Worm (Caenorhabditis elegans) whole organism, L4 larva: ENCODE measurements around the gene F40F8.11.
"Not testable (repeated sequence)": the region's sequence is repeated elsewhere in the genome, so short reads cannot be mapped to it uniquely, and the experiment has no call there.

Experiments
- F10B5.3 ChIP-seq: sonication (generic microtip); optimal IDR thresholded peaks from 2 replicates; lab custom pipeline; 2016; ENCODE audit warnings: mild to moderate bottlenecking, missing genetic modification characterization, missing compliant biosample characterization
- F26F4.8 ChIP-seq: fragments of 200-800 bp; sonication (Bioruptor generic); conservative IDR thresholded peaks from 2 replicates; pipeline ENCODE4 v1.3.6; 2022; ENCODE audit warnings: missing genetic modification characterization, missing compliant biosample characterization
- F49E8.2 ChIP-seq: sonication (generic microtip); optimal IDR thresholded peaks from 2 replicates; lab custom pipeline; 2016; ENCODE audit warnings: missing compliant biosample characterization, mild to moderate bottlenecking, missing genetic modification characterization, borderline replicate concordance
- R02D3.7 ChIP-seq: fragments of 150-350 bp; sonication (generic microtip); optimal IDR thresholded peaks from 3 replicates; lab custom pipeline; 2014; ENCODE audit warnings: missing biosample characterization, missing genetic modification characterization
- T26A8.4 ChIP-seq: fragments of 200-800 bp; sonication (Bioruptor generic); IDR thresholded peaks from 2 replicates; pipeline ENCODE4 v1.3.6; 2022; ENCODE audit warnings: missing genetic modification characterization, missing compliant biosample characterization
- Y48G9A.11 ChIP-seq: fragments of 200-800 bp; sonication (Bioruptor generic); IDR thresholded peaks from 2 replicates; pipeline ENCODE4 v1.3.6; 2022; ENCODE audit warnings: missing genetic modification reagents, missing genetic modification characterization, missing compliant biosample characterization
- Y5F2A.4 ChIP-seq: fragments of 200-800 bp; sonication (Bioruptor generic); optimal IDR thresholded peaks from 2 replicates; lab custom pipeline; 2018; ENCODE audit warnings: mild to moderate bottlenecking, missing genetic modification characterization, missing compliant biosample characterization
- ZK337.2 ChIP-seq: fragments of 200-800 bp; sonication (Bioruptor generic); IDR thresholded peaks from 2 replicates; pipeline ENCODE4 v1.3.6; 2022; ENCODE audit warnings: missing genetic modification reagents, missing genetic modification characterization, missing compliant biosample characterization
- ZK546.5 ChIP-seq, 2 experiments: sonication (generic microtip); optimal IDR thresholded peaks; 2 replicates each; lab custom pipeline; 2017; ENCODE audit warnings: missing biosample characterization in 2 of 2, missing genetic modification characterization in 2 of 2
- aha-1 ChIP-seq: fragments of 150-350 bp; peaks from one replicate; lab custom pipeline; 2014; ENCODE audit warnings: missing biosample characterization, missing genetic modification characterization
- ceh-20 ChIP-seq: fragments of 200-800 bp; sonication (Bioruptor generic); IDR thresholded peaks from 2 replicates; pipeline ENCODE4 v1.3.6; 2022; ENCODE audit warnings: missing genetic modification reagents, missing genetic modification characterization, missing compliant biosample characterization
- ceh-62 ChIP-seq: sonication (generic microtip); optimal IDR thresholded peaks from 2 replicates; lab custom pipeline; 2017; ENCODE audit warnings: missing biosample characterization, missing genetic modification characterization
- cey-2 ChIP-seq: sonication (generic microtip); optimal IDR thresholded peaks from 3 replicates; lab custom pipeline; 2017; ENCODE audit warnings: missing genetic modification characterization, mild to moderate bottlenecking, missing compliant biosample characterization, antibody characterized with exemption, borderline replicate concordance; ENCODE audit not compliant: insufficient read depth
- daf-16 ChIP-seq, 3 experiments: sonication (generic microtip); optimal IDR thresholded peaks; 2 replicates each; lab custom pipeline; 2016 to 2017; ENCODE audit warnings: missing genetic modification characterization in 3 of 3, missing genetic modification reagents in 3 of 3, mild to moderate bottlenecking in 2 of 3, missing compliant biosample characterization in 2 of 3, missing biosample characterization in 1 of 3, moderate library complexity in 1 of 3
- daf-8 ChIP-seq: fragments of 200-800 bp; sonication (Bioruptor generic); IDR thresholded peaks from 2 replicates; pipeline ENCODE4 v1.3.6; 2022; ENCODE audit warnings: missing genetic modification characterization, missing compliant biosample characterization
- dpl-1 ChIP-seq: fragments of 150-350 bp; optimal IDR thresholded peaks from 2 replicates; lab custom pipeline; 2014; ENCODE audit warnings: missing biosample characterization, missing genetic modification reagents, missing genetic modification characterization
- duxl-1 ChIP-seq: sonication (generic microtip); optimal IDR thresholded peaks from 2 replicates; lab custom pipeline; 2016; ENCODE audit warnings: mild to moderate bottlenecking, missing genetic modification characterization, moderate library complexity, missing compliant biosample characterization; ENCODE audit not compliant: poor library complexity
- lin-39 ChIP-seq: fragments of 150-350 bp; optimal IDR thresholded peaks from 2 replicates; lab custom pipeline; 2014; ENCODE audit warnings: missing biosample characterization, missing genetic modification reagents, missing genetic modification characterization
- mxl-3 ChIP-seq: fragments of 200-800 bp; sonication (Bioruptor generic); optimal IDR thresholded peaks from 2 replicates; lab custom pipeline; 2018; ENCODE audit warnings: mild to moderate bottlenecking, missing genetic modification characterization, missing compliant biosample characterization
- nhr-10 ChIP-seq: fragments of 150-350 bp; optimal IDR thresholded peaks from 2 replicates; lab custom pipeline; 2014; ENCODE audit warnings: missing biosample characterization, missing genetic modification characterization
- nhr-237 ChIP-seq: sonication (generic microtip); optimal IDR thresholded peaks from 2 replicates; lab custom pipeline; 2017; ENCODE audit warnings: missing biosample characterization, missing genetic modification characterization
- nhr-41 ChIP-seq: fragments of 200-800 bp; sonication (Bioruptor generic); IDR thresholded peaks from 2 replicates; pipeline ENCODE4 v1.3.6; 2022; ENCODE audit warnings: missing genetic modification reagents, missing genetic modification characterization, missing compliant biosample characterization
- nhr-48 ChIP-seq: sonication (generic microtip); optimal IDR thresholded peaks from 2 replicates; lab custom pipeline; 2016; ENCODE audit warnings: mild to moderate bottlenecking, missing genetic modification characterization, missing compliant biosample characterization
- nhr-76 ChIP-seq: fragments of 150-350 bp; optimal IDR thresholded peaks from 2 replicates; lab custom pipeline; 2014; ENCODE audit warnings: missing biosample characterization, missing genetic modification characterization
- pha-4 ChIP-seq, 2 experiments: fragments of 150-350 bp in 1 of 2; fragments of 200-800 bp in 1 of 2; sonication (Bioruptor generic) in 1 of 2; IDR thresholded peaks in 1 of 2; optimal IDR thresholded peaks in 1 of 2; 2 replicates each; pipeline versions ENCODE4 v1.3.6 to Lab custom; 2014 to 2022; ENCODE audit warnings: missing genetic modification characterization in 2 of 2, missing genetic modification reagents in 2 of 2, missing biosample characterization in 1 of 2, missing compliant biosample characterization in 1 of 2
- spr-3 ChIP-seq: fragments of 200-800 bp; sonication (Bioruptor generic); optimal IDR thresholded peaks from 2 replicates; lab custom pipeline; 2018; ENCODE audit warnings: mild to moderate bottlenecking, missing genetic modification characterization, missing compliant biosample characterization
- unc-39 ChIP-seq: sonication (generic microtip); optimal IDR thresholded peaks from 2 replicates; lab custom pipeline; 2017; ENCODE audit warnings: missing biosample characterization, missing genetic modification characterization
- unc-62 ChIP-seq, 3 experiments: fragments of 150-350 bp in 1 of 3; sonication (generic microtip); optimal IDR thresholded peaks in 2 of 3; peaks in 1 of 3; 1 replicate in 1 of 3; 2 replicates in 2 of 3; lab custom pipeline; 2014 to 2017; ENCODE audit warnings: missing biosample characterization in 3 of 3, missing genetic modification characterization in 3 of 3, missing genetic modification reagents in 3 of 3, missing genotype in 1 of 3
- zag-1 ChIP-seq: fragments of 150-350 bp; optimal IDR thresholded peaks from 2 replicates; lab custom pipeline; 2014; ENCODE audit warnings: missing biosample characterization, missing genetic modification characterization
- zfp-2 ChIP-seq: sonication (generic microtip); optimal IDR thresholded peaks from 2 replicates; lab custom pipeline; 2016; ENCODE audit warnings: mild to moderate bottlenecking, missing genetic modification characterization, missing compliant biosample characterization
- ztf-11 ChIP-seq: fragments of 150-350 bp; optimal IDR thresholded peaks from 2 replicates; lab custom pipeline; 2014; ENCODE audit warnings: missing biosample characterization, missing genetic modification characterization

F40F8.11 gene

ce11 chrII:11121800-11122199 lies 10.6 kb downstream of the F40F8.11 start, which contains the start of gene W10C6.2:
Gene W10C6.2, minus strand, starts transcription at chrII:11121900.
- not testable (repeated sequence) for TF ChIP-seq ceh-20 (GFP tag; lab: Robert Waterston, UW); zag-1 (tag; lab: Kevin White, UChicago); T26A8.4 (GFP tag; lab: Robert Waterston, UW)
- TF ChIP-seq, all 104 proteins: peak for 0; not testable (repeated sequence) for 104

ce11 chrII:11112419-11112818 lies 20.0 kb downstream of the F40F8.11 start, which contains the start of gene mat-2:
Gene mat-2, plus strand, starts transcription at chrII:11112719.
- TF ChIP-seq ceh-62 (no peak), aha-1 (peak; percentile 5)

DNA sequence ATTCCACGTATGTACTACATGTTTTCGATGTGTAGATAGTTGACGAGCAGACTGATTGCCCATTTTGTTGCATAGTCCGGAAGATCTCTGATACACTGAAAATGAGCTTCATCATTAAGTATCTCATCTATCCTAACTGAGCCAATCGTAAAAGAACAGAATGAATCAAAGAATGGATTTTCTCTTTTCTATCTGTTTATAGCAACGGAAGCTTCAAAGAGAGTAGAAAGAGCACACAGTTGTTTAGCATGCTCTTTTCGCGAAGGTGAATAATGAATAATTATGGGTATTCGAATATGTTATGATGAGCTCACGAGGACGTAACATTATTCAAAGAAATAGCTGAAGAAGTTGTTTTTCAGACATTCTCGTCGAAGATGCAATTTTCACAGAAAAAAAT lies 21.3 kb downstream of the F40F8.11 start, which contains the start of gene glb-4:
TSS of gene glb-4 (minus strand) at position 101 of the 400 bp plus-strand sequence.
- TF ChIP-seq daf-8 (GFP tag; lab: Robert Waterston, UW) (no peak), F26F4.8 (GFP tag; lab: Robert Waterston, UW) (no peak), dpl-1 (no peak), pha-4 (GFP tag; IDR thresholded peaks at IDR 0.05; lab: Robert Waterston, UW) (no peak), pha-4 (tag; optimal IDR thresholded peaks at IDR 0.05; lab: Kevin White, UChicago) (no peak), duxl-1 (tag; lab: Kevin White, UChicago) (no peak), mxl-3 (GFP tag; lab: Kevin White, UChicago) (no peak), Y48G9A.11 (no peak), R02D3.7 (tag; lab: Kevin White, UChicago) (no peak), F10B5.3 (tag; lab: Kevin White, UChicago) (no peak), Y5F2A.4 (GFP tag; lab: Kevin White, UChicago) (no peak), daf-16 (GFP tag; optimal IDR thresholded peaks at IDR 0.05; lab: Kevin White, UChicago) (no peak), daf-16 (tag; optimal IDR thresholded peaks at IDR 0.05; lab: Kevin White, UChicago) (no peak), F49E8.2 (tag; lab: Kevin White, UChicago) (no peak), spr-3 (no peak), cey-2 (no peak), ZK337.2 (GFP tag; lab: Robert Waterston, UW) (no peak), ZK546.5 (tag; optimal IDR thresholded peaks at IDR 0.05; lab: Kevin White, UChicago) (no peak), nhr-10 (no peak), nhr-48 (no peak), unc-39 (tag; lab: Kevin White, UChicago) (no peak), T26A8.4 (GFP tag; lab: Robert Waterston, UW) (no peak)

DNA sequence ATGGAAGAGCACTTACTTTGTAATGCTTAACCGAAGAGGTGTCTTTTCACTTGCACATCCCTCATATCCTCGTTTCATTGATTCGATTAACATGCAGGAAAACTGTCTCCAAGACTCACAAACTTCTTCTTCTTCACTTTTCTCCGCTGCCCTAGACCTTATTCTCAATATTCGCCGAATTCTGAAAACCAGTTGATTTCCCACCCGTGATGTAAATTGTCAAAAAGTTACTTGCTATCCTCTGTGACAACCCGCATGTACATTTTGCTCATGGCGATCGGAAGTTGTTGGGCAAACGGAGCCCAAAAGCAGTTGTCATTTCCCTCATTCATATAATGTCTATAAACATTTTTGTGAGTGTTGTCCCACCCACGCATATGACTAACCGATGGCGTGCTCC lies 22.0 kb downstream of the F40F8.11 start:
- TF ChIP-seq R02D3.7 (tag; lab: Kevin White, UChicago) (no peak), unc-62 (GFP tag; optimal IDR thresholded peaks at IDR 0.05 in 1 of 2; lab: Kevin White, UChicago) (peak in 1 of 2 experiments; percentile 97), unc-62 (tag; optimal IDR thresholded peaks at IDR 0.05; lab: Kevin White, UChicago) (no peak)

DNA sequence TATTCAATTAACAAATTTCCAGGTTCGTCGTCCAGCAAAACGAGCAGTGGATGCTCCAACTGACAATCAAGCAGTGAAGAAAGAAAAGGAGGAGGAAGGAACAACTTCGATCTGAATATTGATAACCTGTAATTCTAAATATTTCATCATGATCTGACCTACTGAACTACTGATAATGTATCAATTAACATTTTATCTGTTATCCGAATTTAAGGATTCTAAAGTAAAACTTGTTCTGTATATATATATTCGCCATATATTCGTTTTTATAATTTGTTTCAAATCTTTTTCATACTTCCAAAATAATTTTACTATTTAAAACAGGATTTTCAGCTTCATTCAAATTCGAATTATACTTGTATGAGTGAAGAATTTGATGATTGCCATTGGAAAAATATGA lies 24.6 kb downstream of the F40F8.11 start, which contains the start of gene apc-17:
TSS of gene apc-17 (plus strand) at position 301 of the 400 bp plus-strand sequence.
- no peak for TF ChIP-seq ztf-11 (tag; lab: Kevin White, UChicago)
- no peak for TF ChIP-seq nhr-41 (GFP tag; lab: Robert Waterston, UW)
- TF ChIP-seq lin-39 (tag; lab: Kevin White, UChicago) = no peak
- no peak for TF ChIP-seq nhr-76 (tag; lab: Kevin White, UChicago)
- no peak for TF ChIP-seq nhr-237 (tag; lab: Kevin White, UChicago)
- no peak for TF ChIP-seq zfp-2 (tag; lab: Kevin White, UChicago)
- no peak for TF ChIP-seq ZK337.2 (GFP tag; lab: Robert Waterston, UW)
